Worm (Caenorhabditis elegans) whole organism, young adult: ENCODE measurements around the gene igeg-2.

ENCODE experiments used
- F33H1.4 ChIP-seq: fragments of 200-800 bp; sonication (Bioruptor generic); IDR thresholded peaks from 2 replicates; pipeline ENCODE4 v1.3.6; 2022; ENCODE audit warnings: missing genetic modification reagents, missing genetic modification characterization, missing compliant biosample characterization
- F52B5.7 ChIP-seq: sonication (generic microtip); optimal IDR thresholded peaks from 2 replicates; lab custom pipeline; 2016; ENCODE audit warnings: mild to moderate bottlenecking, missing genetic modification characterization, missing compliant biosample characterization
- aptf-2 ChIP-seq: fragments of 200-800 bp; sonication (Bioruptor generic); conservative IDR thresholded peaks from 2 replicates; pipeline ENCODE4 v1.3.6; 2022; ENCODE audit warnings: missing genetic modification reagents, missing genetic modification characterization, missing compliant biosample characterization
- bed-1 ChIP-seq: fragments of 200-800 bp; sonication (Bioruptor generic); IDR thresholded peaks from 2 replicates; pipeline ENCODE4 v1.3.6; 2022; ENCODE audit warnings: missing genetic modification reagents, missing genetic modification characterization, missing compliant biosample characterization
- ceh-100 ChIP-seq: fragments of 200-800 bp; sonication (Bioruptor generic); IDR thresholded peaks from 2 replicates; pipeline ENCODE4 v1.3.6; 2022; ENCODE audit warnings: missing genetic modification reagents, missing genetic modification characterization, missing compliant biosample characterization
- ceh-58 ChIP-seq: fragments of 200-800 bp; sonication (Bioruptor generic); IDR thresholded peaks from 2 replicates; pipeline ENCODE4 v1.3.6; 2022; ENCODE audit warnings: missing genetic modification characterization, missing compliant biosample characterization
- efl-1 ChIP-seq: fragments of 150-350 bp; optimal IDR thresholded peaks from 2 replicates; lab custom pipeline; 2014; ENCODE audit warnings: missing biosample characterization, missing genetic modification reagents, missing genetic modification characterization
- egl-18 ChIP-seq: fragments of 200-800 bp; sonication (Bioruptor generic); IDR thresholded peaks from 2 replicates; pipeline ENCODE4 v1.3.6; 2022; ENCODE audit warnings: missing genetic modification reagents, missing genetic modification characterization, missing compliant biosample characterization
- lag-1 ChIP-seq: fragments of 200-800 bp; sonication (Bioruptor generic); IDR thresholded peaks from 2 replicates; pipeline ENCODE4 v1.3.6; 2022; ENCODE audit warnings: missing genetic modification reagents, missing genetic modification characterization, missing compliant biosample characterization
- madf-6 ChIP-seq: fragments of 200-800 bp; sonication (Bioruptor generic); IDR thresholded peaks from 2 replicates; pipeline ENCODE4 v1.3.6; 2022; ENCODE audit warnings: missing genetic modification reagents, missing genetic modification characterization, missing compliant biosample characterization
- rec-8 ChIP-seq, 2 experiments: sonication (generic microtip); optimal IDR thresholded peaks; 2 replicates each; lab custom pipeline; 2016; ENCODE audit warnings: mild to moderate bottlenecking in 2 of 2, missing genetic modification characterization in 2 of 2, missing genetic modification reagents in 2 of 2, missing genotype in 2 of 2, missing biosample characterization in 1 of 2, missing compliant biosample characterization in 1 of 2, moderate library complexity in 1 of 2
- snpc-4 ChIP-seq, 5 experiments: fragments of 150-350 bp in 1 of 5; sonication (generic microtip) in 4 of 5; optimal IDR thresholded peaks; 2 replicates each; lab custom pipeline; 2014 to 2018; ENCODE audit warnings: missing genetic modification characterization in 5 of 5, missing biosample characterization in 3 of 5, antibody characterized with exemption in 2 of 5, mild to moderate bottlenecking in 2 of 5, missing compliant biosample characterization in 2 of 5, missing genotype in 2 of 5, moderate library complexity in 2 of 5, missing genetic modification reagents in 1 of 5
- unc-130 ChIP-seq: sonication (generic microtip); optimal IDR thresholded peaks from 2 replicates; lab custom pipeline; 2016; ENCODE audit warnings: missing genetic modification reagents, missing genetic modification characterization, missing compliant biosample characterization
- unc-62 ChIP-seq: fragments of 150-350 bp; optimal IDR thresholded peaks from 2 replicates; lab custom pipeline; 2014; ENCODE audit warnings: missing biosample characterization, missing genetic modification reagents, missing genetic modification characterization

ce11 chrX:11411675-11412074 is 34.8 kb downstream of the igeg-2 start:
- TF ChIP-seq F33H1.4 (GFP tag; lab: Robert Waterston, UW) (no peak), snpc-4 (GFP tag; optimal IDR thresholded peaks at IDR 0.05; lab: Kevin White, UChicago) (no peak), snpc-4 (tag; optimal IDR thresholded peaks at IDR 0.05; lab: Kevin White, UChicago) (no peak), unc-62 (GFP tag; lab: Kevin White, UChicago) (no peak), aptf-2 (GFP tag; lab: Robert Waterston, UW) (no peak), lag-1 (GFP tag; lab: Robert Waterston, UW) (no peak), rec-8 (tag; optimal IDR thresholded peaks at IDR 0.05; lab: Kevin White, UChicago) (no peak), efl-1 (GFP tag; lab: Kevin White, UChicago) (no peak), madf-6 (no peak), ceh-100 (GFP tag; lab: Robert Waterston, UW) (no peak), unc-130 (GFP tag; lab: Kevin White, UChicago) (no peak), F52B5.7 (tag; lab: Kevin White, UChicago) (no peak), bed-1 (GFP tag; lab: Robert Waterston, UW) (no peak), egl-18 (GFP tag; lab: Robert Waterston, UW) (no peak), ceh-58 (GFP tag; lab: Robert Waterston, UW) (no peak)
